Worm (Caenorhabditis elegans): ENCODE measurements around the gene vps-36.

ce11 chrV:10938739-10939138 is 21.7 kb downstream of the vps-36 start, which contains the start of gene F17C11.11:
- TF ChIP-seq ztf-29 (GFP tag; IDR thresholded peaks at IDR 0.05) (no peak), T22C8.4 (GFP tag; IDR thresholded peaks at IDR 0.05) (no peak)
